Fruit fly (Drosophila melanogaster): ENCODE results near the gene CG32500.

Gene CG32500

DNA sequence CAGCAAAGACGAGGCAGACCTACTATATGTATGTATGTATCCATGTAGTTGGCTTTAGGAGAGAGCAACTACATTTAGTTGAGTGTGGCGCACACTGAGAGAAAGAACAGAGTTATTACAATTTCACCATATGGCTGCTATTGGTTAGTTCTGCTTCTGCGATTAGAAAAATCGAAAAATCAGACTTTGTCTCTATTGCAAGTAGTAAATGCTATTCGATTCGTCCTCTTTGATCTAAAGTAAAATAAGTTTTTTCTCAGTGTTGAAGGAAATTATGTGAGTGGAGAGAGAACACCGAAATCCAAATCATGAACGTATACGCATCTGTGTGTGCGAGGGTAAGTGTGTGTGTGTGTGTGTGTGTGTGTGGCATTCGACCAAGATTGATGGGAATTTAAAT lies 29.6 kb downstream of the CG32500 start (continued):
- TF ChIP-seq cyc (GFP tag; optimal IDR thresholded peaks at IDR 0.05) (peak; percentile 94), CG3032 (tag; optimal IDR thresholded peaks at IDR 0.05) (peak; percentile 86), Hr4 (GFP tag; optimal IDR thresholded peaks at IDR 0.05) (peak; percentile 82), CG11762 (GFP tag; optimal IDR thresholded peaks at IDR 0.05; ENCODE audit: insufficient read depth) (peak; percentile 79), net (GFP tag; optimal IDR thresholded peaks at IDR 0.05) (peak; percentile 71), Eip93F (GFP tag; optimal IDR thresholded peaks at IDR 0.05) (peak; percentile 63), CG11294 (GFP tag; IDR thresholded peaks at IDR 0.05) (peak; percentile 83), Gug (GFP tag; IDR thresholded peaks at IDR 0.05) (peak; percentile 89)

DNA sequence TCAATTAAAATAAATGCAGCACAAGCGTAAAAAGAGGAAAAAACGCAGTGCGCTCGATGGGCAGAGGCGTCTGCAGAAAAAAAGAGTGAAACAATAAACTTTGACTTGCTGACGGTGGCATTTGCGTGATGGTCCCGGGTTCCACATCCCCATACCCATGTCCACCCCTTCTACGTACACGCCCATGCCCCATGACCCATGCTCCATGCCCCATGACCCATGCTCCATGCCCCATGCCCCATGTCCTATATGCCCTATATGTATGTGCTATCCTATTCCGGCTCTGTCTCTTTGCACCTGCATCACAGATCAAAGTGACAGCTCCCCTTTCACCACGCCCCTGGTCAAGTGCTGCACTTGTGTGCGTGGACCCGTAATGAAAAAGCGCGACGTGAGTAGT lies 31.6 kb downstream of the CG32500 start:
- TF ChIP-seq Smox (GFP tag; optimal IDR thresholded peaks at IDR 0.05) (no peak), CG11294 (GFP tag; IDR thresholded peaks at IDR 0.05) (peak; percentile 57; the same call in 1 of the 2 replicates), Eip78C (GFP tag) (peak; percentile 85), CG9139 (GFP tag; optimal IDR thresholded peaks at IDR 0.05) (peak; percentile 42), Met (GFP tag; optimal IDR thresholded peaks at IDR 0.05) (peak; percentile 26), CG10631 (GFP tag; optimal IDR thresholded peaks at IDR 0.05) (peak; percentile 44), CG3919 (GFP tag; optimal IDR thresholded peaks at IDR 0.05) (peak; percentile 61), Hr4 (GFP tag; optimal IDR thresholded peaks at IDR 0.05) (peak; percentile 34), vri (GFP tag; optimal IDR thresholded peaks at IDR 0.05) (no peak), fd59A (GFP tag; optimal IDR thresholded peaks at IDR 0.05) (peak; percentile 68), acj6 (GFP tag; optimal IDR thresholded peaks at IDR 0.05) (peak; percentile 52), CG3032 (tag; optimal IDR thresholded peaks at IDR 0.05) (peak; percentile 70), CG6854 (GFP tag; optimal IDR thresholded peaks at IDR 0.05) (no peak), CG4318 (GFP tag; optimal IDR thresholded peaks at IDR 0.05) (peak; percentile 49), CG6792 (GFP tag; optimal IDR thresholded peaks at IDR 0.05) (peak; percentile 57), CG11762 (GFP tag; optimal IDR thresholded peaks at IDR 0.05; ENCODE audit: insufficient read depth) (no peak), CG34406 (GFP tag; optimal IDR thresholded peaks at IDR 0.05) (peak; percentile 32), Lpt (GFP tag; optimal IDR thresholded peaks at IDR 0.05) (no peak), pdm3 (GFP tag; optimal IDR thresholded peaks at IDR 0.05) (peak; percentile 51), Ets21C (GFP tag; optimal IDR thresholded peaks at IDR 0.05) (no peak), CG6163 (GFP tag; IDR thresholded peaks at IDR 0.05) (peak; percentile 63), net (GFP tag; optimal IDR thresholded peaks at IDR 0.05) (peak; percentile 16), Hr39 (GFP tag; optimal IDR thresholded peaks at IDR 0.05) (peak; percentile 36), OdsH (GFP tag; optimal IDR thresholded peaks at IDR 0.05) (peak; percentile 62), Eip93F (GFP tag; optimal IDR thresholded peaks at IDR 0.05) (no peak), spab (GFP tag; optimal IDR thresholded peaks at IDR 0.05) (peak; percentile 65), eg (GFP tag; IDR thresholded peaks at IDR 0.05) (peak; percentile 44; the same call in 2 of the 3 replicates), svp (GFP tag) (peak; percentile 76), CG8632 (GFP tag; optimal IDR thresholded peaks at IDR 0.05) (peak; percentile 1), CG6276 (GFP tag; optimal IDR thresholded peaks at IDR 0.05) (peak; percentile 36), achi (GFP tag; optimal IDR thresholded peaks at IDR 0.05) (peak; percentile 30), CG16779 (tag; optimal IDR thresholded peaks at IDR 0.05) (no peak), Blimp-1 (GFP tag; optimal IDR thresholded peaks at IDR 0.05) (no peak), fd85E (GFP tag; optimal IDR thresholded peaks at IDR 0.05) (peak; percentile 18), Ets96B (tag; optimal IDR thresholded peaks at IDR 0.05) (peak; percentile 59), esn (GFP tag; optimal IDR thresholded peaks at IDR 0.05) (peak; percentile 18), CG10669 (GFP tag; optimal IDR thresholded peaks at IDR 0.05) (peak; percentile 63), CG8119 (GFP tag; IDR thresholded peaks at IDR 0.05) (peak; percentile 53; the same call in 1 of the 3 replicates), Sox15 (GFP tag; optimal IDR thresholded peaks at IDR 0.05) (peak; percentile 52), Sox102F (GFP tag; optimal IDR thresholded peaks at IDR 0.05) (peak; percentile 19), salr (GFP tag; optimal IDR thresholded peaks at IDR 0.05) (peak; percentile 41 to 46), lz (GFP tag; optimal IDR thresholded peaks at IDR 0.05) (peak; percentile 44), Eip75B (GFP tag; optimal IDR thresholded peaks at IDR 0.05) (peak; percentile 46), CG6808 (GFP tag; optimal IDR thresholded peaks at IDR 0.05) (peak; percentile 77), ss (GFP tag; optimal IDR thresholded peaks at IDR 0.05) (peak; percentile 62 to 76), CG1621 (tag; optimal IDR thresholded peaks at IDR 0.05) (peak; percentile 62), cyc (GFP tag; optimal IDR thresholded peaks at IDR 0.05) (peak; percentile 10), Hr38 (GFP tag; optimal IDR thresholded peaks at IDR 0.05) (no peak)
